5 worm cellular contexts compared by ENCODE assay signal in genomic region chrII:5663180-5663791, ce11.
TF ChIP-seq lines count a peak whose summit lies in the region.

No protein-coding gene starts in this region.

TF ChIP-seq in whole organism, L1 larva, 84 proteins besides CTCF, POLR2A, EP300 and RAD21 (continues in another document):
- TF ChIP-seq mef-2 (tag; optimal IDR thresholded peaks at IDR 0.05; lab: Kevin White, UChicago) (peak; percentile 48), lin-14 (GFP tag; optimal IDR thresholded peaks at IDR 0.05; lab: Kevin White, UChicago) (peak; percentile 55), unc-30 (tag; optimal IDR thresholded peaks at IDR 0.05; lab: Kevin White, UChicago) (no peak), blmp-1 (tag; optimal IDR thresholded peaks at IDR 0.05; lab: Kevin White, UChicago) (peak; percentile 59), irx-1 (tag; optimal IDR thresholded peaks at IDR 0.05; lab: Kevin White, UChicago) (no peak), lin-35 (GFP tag; optimal IDR thresholded peaks at IDR 0.05; lab: Kevin White, UChicago) (peak in 1 of 2 experiments; percentile 6), ceh-82 (tag; optimal IDR thresholded peaks at IDR 0.05; lab: Kevin White, UChicago) (no peak), lsy-2 (tag; optimal IDR thresholded peaks at IDR 0.05; lab: Kevin White, UChicago) (peak; percentile 20 to 29), nhr-47 (tag; optimal IDR thresholded peaks at IDR 0.05; lab: Kevin White, UChicago) (peak; percentile 24), lin-39 (tag; optimal IDR thresholded peaks at IDR 0.05; lab: Kevin White, UChicago) (no peak), elt-3 (tag; optimal IDR thresholded peaks at IDR 0.05; lab: Kevin White, UChicago) (peak in 1 of 6 experiments; percentile 31), nhr-20 (tag; optimal IDR thresholded peaks at IDR 0.05; lab: Kevin White, UChicago) (peak; percentile 0), nhr-71 (tag; optimal IDR thresholded peaks at IDR 0.05; lab: Kevin White, UChicago) (peak; percentile 43), skn-1 (tag; optimal IDR thresholded peaks at IDR 0.05; lab: Kevin White, UChicago) (no peak), xbp-1 (tag; optimal IDR thresholded peaks at IDR 0.05; lab: Kevin White, UChicago) (peak; percentile 2), egl-27 (tag; optimal IDR thresholded peaks at IDR 0.05; lab: Kevin White, UChicago) (no peak), C16A3.4 (tag; optimal IDR thresholded peaks at IDR 0.05; lab: Kevin White, UChicago) (no peak), nhr-90 (tag; optimal IDR thresholded peaks at IDR 0.05; lab: Kevin White, UChicago; ENCODE audit: poor library complexity) (no peak)

TF ChIP-seq in whole organism, L2 larva, 48 proteins besides CTCF, POLR2A, EP300 and RAD21:
- no peak for TF ChIP-seq lin-11 (tag; optimal IDR thresholded peaks at IDR 0.05; lab: Kevin White, UChicago)
- peak; percentile 4 for TF ChIP-seq sma-9 (GFP tag; optimal IDR thresholded peaks at IDR 0.05; lab: Kevin White, UChicago)
- no peak for TF ChIP-seq sma-9 (tag; optimal IDR thresholded peaks at IDR 0.05; lab: Kevin White, UChicago)
- TF ChIP-seq nhr-10 (tag; optimal IDR thresholded peaks at IDR 0.05; lab: Kevin White, UChicago): no peak
- TF ChIP-seq crh-2 (tag; optimal IDR thresholded peaks at IDR 0.05; lab: Kevin White, UChicago): peak; percentile 39
- TF ChIP-seq sma-3 (GFP tag; optimal IDR thresholded peaks at IDR 0.05; lab: Kevin White, UChicago): no peak
- TF ChIP-seq egl-27 (tag; optimal IDR thresholded peaks at IDR 0.05; lab: Kevin White, UChicago): no peak
- TF ChIP-seq C34F6.9 (tag; optimal IDR thresholded peaks at IDR 0.05; lab: Kevin White, UChicago): peak; percentile 29
- TF ChIP-seq lsy-2 (tag; optimal IDR thresholded peaks at IDR 0.05; lab: Kevin White, UChicago): peak in 1 of 2 experiments; percentile 49
- peak; percentile 44 for TF ChIP-seq unc-55 (GFP tag; optimal IDR thresholded peaks at IDR 0.05; lab: Kevin White, UChicago)
TF ChIP-seq in whole organism, L2 larva: peak in this region for 5.

TF ChIP-seq in whole organism, L3 larva, 47 proteins besides CTCF, POLR2A, EP300 and RAD21:
- TF ChIP-seq hmg-11 (tag; optimal IDR thresholded peaks at IDR 0.05; lab: Kevin White, UChicago) (peak; percentile 26), lin-15B (tag; optimal IDR thresholded peaks at IDR 0.05; lab: Kevin White, UChicago) (no peak), nfya-1 (tag; optimal IDR thresholded peaks at IDR 0.05; lab: Kevin White, UChicago; ENCODE audit: insufficient read depth) (peak; percentile 59)

TF ChIP-seq in whole organism, L4 larva, 104 proteins besides CTCF, POLR2A, EP300 and RAD21:
- no peak for TF ChIP-seq saeg-2 (GFP tag; IDR thresholded peaks at IDR 0.05; lab: Robert Waterston, UW)
- TF ChIP-seq fos-1 (tag; optimal IDR thresholded peaks at IDR 0.05; lab: Kevin White, UChicago): no peak
- peak in 1 of 2 experiments; percentile 50 for TF ChIP-seq lsy-2 (tag; optimal IDR thresholded peaks at IDR 0.05; lab: Kevin White, UChicago)
- peak; percentile 73 for TF ChIP-seq hlh-30 (tag; optimal IDR thresholded peaks at IDR 0.05; lab: Kevin White, UChicago; ENCODE audit: insufficient read depth)
- no peak for TF ChIP-seq gei-8 (GFP tag; optimal IDR thresholded peaks at IDR 0.05; lab: Kevin White, UChicago)
- peak; percentile 13 for TF ChIP-seq rbr-2 (tag; optimal IDR thresholded peaks at IDR 0.05; lab: Kevin White, UChicago)
- peak; percentile 70 for TF ChIP-seq aha-1 (tag; lab: Kevin White, UChicago)
- no peak for TF ChIP-seq nhr-10 (tag; optimal IDR thresholded peaks at IDR 0.05; lab: Kevin White, UChicago)
- TF ChIP-seq T26A8.4 (GFP tag; IDR thresholded peaks at IDR 0.05; lab: Robert Waterston, UW): no peak
- no peak for TF ChIP-seq ztf-11 (tag; optimal IDR thresholded peaks at IDR 0.05; lab: Kevin White, UChicago)
- TF ChIP-seq hmg-1.1 (GFP tag; IDR thresholded peaks at IDR 0.05; lab: Robert Waterston, UW): no peak
- 0 out of 2 replicates have a peak, but pooled peaks have one; percentile 37 for TF ChIP-seq Y48G9A.11 (GFP tag; IDR thresholded peaks at IDR 0.05; lab: Robert Waterston, UW)
- TF ChIP-seq unc-62 (GFP tag; optimal IDR thresholded peaks at IDR 0.05 in 1 of 2; lab: Kevin White, UChicago): peak in 1 of 2 experiments; percentile 91
- TF ChIP-seq unc-62 (tag; optimal IDR thresholded peaks at IDR 0.05; lab: Kevin White, UChicago): no peak
- TF ChIP-seq pqm-1 (tag; optimal IDR thresholded peaks at IDR 0.05; lab: Kevin White, UChicago): no peak
- TF ChIP-seq attf-4 (tag; optimal IDR thresholded peaks at IDR 0.05; lab: Kevin White, UChicago): no peak
- no peak for TF ChIP-seq madf-5 (GFP tag; IDR thresholded peaks at IDR 0.05; lab: Robert Waterston, UW)
- TF ChIP-seq sdz-12 (GFP tag; optimal IDR thresholded peaks at IDR 0.05; lab: Kevin White, UChicago): peak; percentile 5
- TF ChIP-seq lin-29 (GFP tag; IDR thresholded peaks at IDR 0.05; lab: Robert Waterston, UW): no peak
- peak; percentile 8 for TF ChIP-seq mep-1 (tag; optimal IDR thresholded peaks at IDR 0.05; lab: Kevin White, UChicago)
- TF ChIP-seq unc-130 (GFP tag; optimal IDR thresholded peaks at IDR 0.05; lab: Kevin White, UChicago): no peak
- no peak for TF ChIP-seq nhr-41 (GFP tag; IDR thresholded peaks at IDR 0.05; lab: Robert Waterston, UW)
- TF ChIP-seq snpc-1.2 (GFP tag; IDR thresholded peaks at IDR 0.05; lab: Robert Waterston, UW): no peak
- no peak for TF ChIP-seq nhr-48 (tag; optimal IDR thresholded peaks at IDR 0.05; lab: Kevin White, UChicago)
- TF ChIP-seq ZK546.5 (tag; optimal IDR thresholded peaks at IDR 0.05; lab: Kevin White, UChicago): no peak

TF ChIP-seq in whole organism, late embryonic, 69 proteins besides CTCF, POLR2A, EP300 and RAD21:
- TF ChIP-seq lim-6 (tag; optimal IDR thresholded peaks at IDR 0.05; lab: Kevin White, UChicago) (no peak), hlh-30 (tag; optimal IDR thresholded peaks at IDR 0.05; lab: Kevin White, UChicago; ENCODE audit: insufficient read depth) (no peak), tbx-7 (tag; optimal IDR thresholded peaks at IDR 0.05; lab: Kevin White, UChicago) (no peak), unc-42 (tag; optimal IDR thresholded peaks at IDR 0.05; lab: Kevin White, UChicago) (peak; percentile 12), unc-86 (tag; optimal IDR thresholded peaks at IDR 0.05; lab: Kevin White, UChicago) (no peak), hlh-13 (GFP tag; optimal IDR thresholded peaks at IDR 0.05; lab: Kevin White, UChicago) (no peak), F13H6.1 (tag; optimal IDR thresholded peaks at IDR 0.05; lab: Kevin White, UChicago) (no peak), unc-3 (GFP tag; conservative IDR thresholded peaks at IDR 0.05; lab: Robert Waterston, UW) (no peak), unc-3 (tag; optimal IDR thresholded peaks at IDR 0.05; lab: Kevin White, UChicago) (no peak), pros-1 (tag; optimal IDR thresholded peaks at IDR 0.05; lab: Kevin White, UChicago) (no peak), ceh-14 (tag; optimal IDR thresholded peaks at IDR 0.05; lab: Kevin White, UChicago) (peak; percentile 10), fax-1 (tag; optimal IDR thresholded peaks at IDR 0.05; lab: Kevin White, UChicago) (no peak), sdc-2 (tag; optimal IDR thresholded peaks at IDR 0.05; lab: Kevin White, UChicago) (no peak), ceh-6 (GFP tag; optimal IDR thresholded peaks at IDR 0.05; lab: Kevin White, UChicago) (no peak), pax-1 (tag; optimal IDR thresholded peaks at IDR 0.05; lab: Kevin White, UChicago) (no peak), sox-4 (tag; optimal IDR thresholded peaks at IDR 0.05; lab: Kevin White, UChicago) (no peak), nfya-1 (tag; optimal IDR thresholded peaks at IDR 0.05; lab: Kevin White, UChicago) (no peak)
TF ChIP-seq in whole organism, late embryonic: peak in this region for 2.

Comparison
In these comparisons a context has a peak if more than half of its experiments do, and no peak if none do; other contexts are left out.
1. Of the 29 proteins assayed by ChIP-seq in both whole organism, L4 larva and whole organism, L1 larva: peak only in whole organism, L4 larva: aha-1 and mep-1; only in whole organism, L1 larva: none; in both: none; in neither: 25; mixed calls (peak in some experiments, not most) for 2.